Fruit fly (Drosophila melanogaster): ENCODE results near the gene Cp19.
A peak's percentile ranks its signal among the peaks of the same experiment; 100 is the strongest.

The Cp19 gene

dm6 chr3L:8763037-8763454 is 33.4 kb downstream of the Cp19 start:
- no peak for TF ChIP-seq CG8478 (optimal IDR thresholded peaks at IDR 0.05)
- no peak for TF ChIP-seq Dll (optimal IDR thresholded peaks at IDR 0.05)
- no peak for TF ChIP-seq pan (optimal IDR thresholded peaks at IDR 0.05)
- no peak for TF ChIP-seq psq (optimal IDR thresholded peaks at IDR 0.05)
- no peak for TF ChIP-seq usp (GFP tag; optimal IDR thresholded peaks at IDR 0.05)
- no peak for TF ChIP-seq EcR (GFP tag; optimal IDR thresholded peaks at IDR 0.05)

- TF ChIP-seq CG8478 (optimal IDR thresholded peaks at IDR 0.05), result no peak
- peak; percentile 94 for TF ChIP-seq pan (optimal IDR thresholded peaks at IDR 0.05)
- no peak for TF ChIP-seq EcR (GFP tag; optimal IDR thresholded peaks at IDR 0.05)
- no peak for TF ChIP-seq psq (optimal IDR thresholded peaks at IDR 0.05)
- TF ChIP-seq usp (GFP tag; optimal IDR thresholded peaks at IDR 0.05), result no peak
Observed at dm6 chr3L:8763794-8764193, 34.1 kb downstream of the Cp19 start.

dm6 chr3L:8765493-8765892 is 35.8 kb downstream of the Cp19 start:
- TF ChIP-seq psq (optimal IDR thresholded peaks at IDR 0.05) (no peak), usp (GFP tag; optimal IDR thresholded peaks at IDR 0.05) (no peak), CG8478 (optimal IDR thresholded peaks at IDR 0.05) (no peak), pan (optimal IDR thresholded peaks at IDR 0.05) (no peak), Dll (optimal IDR thresholded peaks at IDR 0.05) (no peak), EcR (GFP tag; optimal IDR thresholded peaks at IDR 0.05) (no peak)

- TF ChIP-seq Dll (optimal IDR thresholded peaks at IDR 0.05) (peak; percentile 3), usp (GFP tag; optimal IDR thresholded peaks at IDR 0.05) (no peak)
Observed at dm6 chr3L:8765969-8766538, 36.4 kb downstream of the Cp19 start.

dm6 chr3L:8767876-8768275 is 38.2 kb downstream of the Cp19 start:
- no peak for TF ChIP-seq Dll (optimal IDR thresholded peaks at IDR 0.05)
- no peak for TF ChIP-seq pan (optimal IDR thresholded peaks at IDR 0.05)

- no peak for TF ChIP-seq CG8478 (optimal IDR thresholded peaks at IDR 0.05)
- TF ChIP-seq pan (optimal IDR thresholded peaks at IDR 0.05), result no peak
- TF ChIP-seq usp (GFP tag; optimal IDR thresholded peaks at IDR 0.05), result no peak
Observed at dm6 chr3L:8770616-8771229, 41.1 kb downstream of the Cp19 start.

dm6 chr3L:8772998-8773684 is 43.5 kb downstream of the Cp19 start:
- TF ChIP-seq usp (GFP tag; optimal IDR thresholded peaks at IDR 0.05), result no peak
- TF ChIP-seq psq (optimal IDR thresholded peaks at IDR 0.05), result no peak
- TF ChIP-seq CG8478 (optimal IDR thresholded peaks at IDR 0.05), result no peak
- TF ChIP-seq pan (optimal IDR thresholded peaks at IDR 0.05), result no peak
- no peak for TF ChIP-seq Dll (optimal IDR thresholded peaks at IDR 0.05)
- no peak for TF ChIP-seq EcR (GFP tag; optimal IDR thresholded peaks at IDR 0.05)

dm6 chr3L:8773713-8774112 is 44.0 kb downstream of the Cp19 start:
- TF ChIP-seq psq (optimal IDR thresholded peaks at IDR 0.05) (no peak), Dll (optimal IDR thresholded peaks at IDR 0.05) (no peak), pan (optimal IDR thresholded peaks at IDR 0.05) (no peak), EcR (GFP tag; optimal IDR thresholded peaks at IDR 0.05) (no peak), usp (GFP tag; optimal IDR thresholded peaks at IDR 0.05) (no peak), CG8478 (optimal IDR thresholded peaks at IDR 0.05) (no peak)

dm6 chr3L:8774974-8775731 is 45.5 kb downstream of the Cp19 start:
- TF ChIP-seq CG8478 (optimal IDR thresholded peaks at IDR 0.05) (no peak), pan (optimal IDR thresholded peaks at IDR 0.05) (no peak), psq (optimal IDR thresholded peaks at IDR 0.05) (no peak), usp (GFP tag; optimal IDR thresholded peaks at IDR 0.05) (no peak), Dll (optimal IDR thresholded peaks at IDR 0.05) (no peak), EcR (GFP tag; optimal IDR thresholded peaks at IDR 0.05) (no peak)

dm6 chr3L:8777313-8777924 is 47.8 kb downstream of the Cp19 start:
- no peak for TF ChIP-seq usp (GFP tag; optimal IDR thresholded peaks at IDR 0.05)
- no peak for TF ChIP-seq CG8478 (optimal IDR thresholded peaks at IDR 0.05)
- no peak for TF ChIP-seq Dll (optimal IDR thresholded peaks at IDR 0.05)
- no peak for TF ChIP-seq EcR (GFP tag; optimal IDR thresholded peaks at IDR 0.05)
- TF ChIP-seq psq (optimal IDR thresholded peaks at IDR 0.05), result no peak
- TF ChIP-seq pan (optimal IDR thresholded peaks at IDR 0.05), result no peak

Data from whole organism.